Fruit fly (Drosophila melanogaster) ovary, adult (tissue): ENCODE measurements around the gene twe.

Experiments used
- CG17801 ChIP-seq: fragments of 200-800 bp; optimal IDR thresholded peaks from 2 replicates; lab custom pipeline; 2019; ENCODE audit warnings: missing biosample characterization, mild to moderate bottlenecking, missing genetic modification characterization, moderate library complexity; ENCODE audit not compliant: partially characterized antibody

The twe gene

DNA sequence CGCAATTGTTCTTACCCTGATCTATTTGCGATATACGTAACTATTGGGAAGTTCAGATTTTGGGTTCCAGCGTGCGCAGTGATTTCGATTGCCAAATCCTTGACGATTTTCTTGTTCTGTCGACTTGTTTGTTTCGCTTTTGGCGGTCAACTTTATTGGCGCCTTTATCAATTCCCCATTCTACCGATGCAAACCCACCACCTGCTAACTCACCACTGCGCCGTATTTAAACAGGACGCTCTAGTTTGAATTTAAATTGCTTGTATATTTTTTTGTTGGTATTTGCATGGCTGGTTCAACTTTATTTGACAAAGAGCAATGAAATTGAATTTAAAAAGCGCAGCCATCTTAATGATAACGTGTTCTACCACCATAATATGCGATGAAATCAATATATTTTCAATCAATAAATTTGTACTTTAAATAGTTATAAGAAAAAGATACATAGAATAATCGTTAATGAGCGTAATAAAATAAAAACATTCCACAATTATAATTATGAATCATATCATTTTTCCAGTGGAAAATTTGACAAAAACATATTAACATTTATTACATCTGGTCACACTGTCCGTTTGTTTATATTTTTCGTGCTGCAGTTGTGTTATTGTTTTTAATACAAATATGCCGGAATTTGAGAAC is at the start of gene twe, which contains the start of gene CG4935:
twe (minus strand) TSS at position 302 of the 642 bp plus-strand sequence.
CG4935 (plus strand) TSS at position 566 of the 642 bp plus-strand sequence.
- TF ChIP-seq CG17801 (GFP tag; lab: Kevin White, UChicago), result no peak

DNA sequence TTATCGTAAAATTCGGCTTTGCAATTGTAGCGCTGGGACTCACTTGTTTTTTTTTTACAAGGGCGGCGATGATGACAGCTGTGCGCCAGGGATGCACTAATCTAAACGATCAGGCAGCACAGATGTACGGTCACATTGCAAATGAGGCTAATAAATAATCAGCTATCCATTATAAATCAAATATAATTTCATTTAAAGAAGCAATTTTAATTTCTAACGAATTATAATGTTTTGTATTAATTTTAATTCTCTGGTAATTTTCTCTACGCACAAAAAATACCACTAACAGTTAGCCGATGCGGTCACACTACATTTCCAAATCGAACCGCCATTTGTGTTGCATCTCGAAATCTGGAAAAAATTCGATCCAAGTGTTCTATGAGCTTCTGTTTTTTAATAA is 49.0 kb upstream of the twe start, which contains the start of the genes cni and fzy:
cni (minus strand) TSS at position 79 of the 400 bp plus-strand sequence.
fzy (plus strand) TSS at position 309 of the 400 bp plus-strand sequence.
- TF ChIP-seq CG17801 (GFP tag; lab: Kevin White, UChicago), result peak; percentile 23

DNA sequence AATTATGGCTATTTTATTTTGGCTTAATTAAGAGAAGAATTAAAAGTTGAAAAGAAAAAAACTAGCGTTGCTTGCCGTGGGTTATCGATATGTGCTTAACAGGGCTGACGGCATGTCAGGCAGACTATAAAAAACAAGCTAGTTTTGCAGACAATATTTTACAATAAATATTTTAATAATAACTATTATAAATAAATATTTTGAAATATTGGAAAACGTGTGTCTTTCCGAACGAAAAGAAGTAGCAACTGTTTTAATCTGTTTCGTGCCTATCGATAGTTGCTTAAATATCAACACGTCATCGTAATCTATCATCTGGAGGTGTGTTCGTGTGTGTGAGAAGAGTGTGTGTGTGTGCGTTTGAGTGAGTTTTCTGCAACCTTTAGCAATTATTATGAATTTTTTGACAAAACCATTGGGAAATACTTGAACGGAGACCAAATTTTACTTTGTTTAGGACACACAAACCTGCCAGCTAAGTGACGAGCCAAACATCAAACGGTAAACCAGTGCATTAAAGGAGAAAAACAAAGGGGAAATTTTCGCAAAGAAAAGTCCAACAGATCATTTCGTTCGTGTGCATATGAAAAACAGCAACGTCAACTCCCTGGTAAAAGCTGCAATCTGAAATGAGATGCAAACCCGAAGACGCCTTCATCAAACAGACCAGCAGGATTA is 45.5 kb upstream of the twe start, which contains the start of the genes CG5861 and Syx5:
CG5861 (minus strand) TSS at position 273 of the 678 bp plus-strand sequence.
Syx5 (plus strand) TSS at position 321 of the 678 bp plus-strand sequence.
- TF ChIP-seq CG17801 (GFP tag; lab: Kevin White, UChicago), result peak; percentile 84

DNA sequence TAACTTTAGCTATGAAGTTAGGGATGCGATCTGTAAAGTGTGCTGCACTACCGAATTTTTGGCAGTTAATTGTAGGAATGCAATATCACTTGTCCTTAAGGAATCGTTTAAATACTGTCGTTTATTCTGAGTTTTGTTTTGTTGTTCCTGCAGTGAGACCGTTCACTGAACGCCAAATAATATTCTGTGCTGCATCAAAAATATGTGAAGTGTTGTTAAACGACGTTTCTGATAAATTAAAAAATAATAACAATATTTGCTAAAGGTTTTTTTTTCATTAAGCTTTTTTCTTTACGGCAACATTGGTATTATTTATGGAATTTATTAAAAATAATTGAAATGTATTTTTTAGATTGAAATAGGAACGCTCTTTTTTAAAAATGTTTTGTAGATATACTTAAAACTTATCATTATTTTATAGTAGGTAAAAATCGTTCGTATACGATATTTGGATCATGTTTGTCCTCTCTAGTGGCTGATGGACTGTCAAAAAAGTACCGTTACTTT is 41.1 kb upstream of the twe start, which contains the start of gene GMF:
GMF (minus strand) TSS at position 182 of the 507 bp plus-strand sequence.
- peak; percentile 51 for TF ChIP-seq CG17801 (GFP tag; lab: Kevin White, UChicago)

DNA sequence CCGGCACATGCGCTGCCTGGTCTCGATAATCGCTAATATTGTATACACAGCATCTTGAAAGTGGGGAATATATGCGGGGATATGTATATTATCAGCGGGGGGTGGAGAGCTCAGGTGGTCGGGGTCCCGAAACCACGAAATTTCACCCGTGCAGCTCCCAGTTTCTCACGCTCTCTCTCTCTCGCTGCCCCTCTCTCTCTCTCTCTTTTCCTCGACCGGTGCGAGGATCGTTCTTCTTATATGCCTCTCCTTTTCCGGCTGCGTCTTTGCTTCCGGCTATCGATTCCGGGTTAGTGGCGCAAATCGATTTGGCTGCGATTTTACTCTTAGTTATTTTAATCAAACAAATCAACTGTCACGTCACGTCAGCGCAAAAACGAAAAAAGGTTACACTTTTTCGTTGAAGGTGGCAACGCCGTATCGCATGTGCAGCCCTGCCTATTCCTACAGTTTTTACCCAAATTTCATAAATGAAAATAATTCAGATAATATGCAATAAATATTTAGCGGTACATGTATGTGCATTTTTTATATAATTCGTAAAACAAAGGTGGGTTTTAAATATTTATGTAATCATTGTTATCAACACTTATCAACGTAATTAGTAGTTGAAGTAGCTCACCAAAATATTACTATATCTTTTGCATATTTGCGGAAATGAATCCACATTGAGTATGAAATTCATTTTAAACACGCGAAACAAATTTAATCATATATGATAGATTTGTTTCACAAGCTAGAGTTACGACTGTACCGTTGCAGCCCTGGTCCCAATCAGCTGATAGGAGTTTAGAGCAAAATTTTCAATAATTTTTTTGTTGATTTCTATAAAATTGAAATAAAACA is 38.0 kb upstream of the twe start, which contains the start of the genes heix and CG17328:
heix (minus strand) TSS at position 393 of the 846 bp plus-strand sequence.
CG17328 (plus strand) TSS at position 478 of the 846 bp plus-strand sequence.
- peak; percentile 55 for TF ChIP-seq CG17801 (GFP tag; lab: Kevin White, UChicago)

dm6 chr2L:16293703-16294233 is 32.1 kb upstream of the twe start, which contains the start of gene Cyp303a1:
Gene Cyp303a1 (plus strand): TSS chr2L:16294183.
- TF ChIP-seq CG17801 (GFP tag; lab: Kevin White, UChicago), result no peak

DNA sequence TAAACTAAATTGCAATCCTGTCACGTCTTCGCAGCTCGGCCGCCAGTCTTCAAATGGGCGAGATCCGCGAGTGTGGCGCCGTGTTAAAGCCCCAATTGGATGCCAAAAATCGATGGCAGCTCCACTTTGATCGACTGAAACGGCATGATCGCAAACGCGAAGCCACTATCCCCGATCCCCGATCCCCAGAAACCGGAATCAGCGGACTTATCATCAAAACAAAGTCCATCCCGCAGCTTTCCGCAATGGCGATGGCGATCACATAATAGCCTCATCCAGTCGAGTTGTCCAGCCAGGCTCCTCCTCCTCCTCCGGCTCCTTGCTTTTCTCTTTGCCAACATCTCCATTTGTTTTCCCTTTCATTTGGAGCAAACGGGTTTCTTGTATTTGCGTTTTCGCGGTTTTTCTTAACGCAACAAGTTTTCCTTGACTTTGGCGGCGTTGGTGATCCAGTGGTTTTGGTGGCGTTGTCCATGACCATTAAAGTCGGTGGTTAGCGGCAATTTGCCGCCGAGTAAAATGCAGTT is 31.4 kb upstream of the twe start, which contains the start of gene CG13258:
CG13258 (minus strand) TSS at position 51 of the 527 bp plus-strand sequence.
- no peak for TF ChIP-seq CG17801 (GFP tag; lab: Kevin White, UChicago)

DNA sequence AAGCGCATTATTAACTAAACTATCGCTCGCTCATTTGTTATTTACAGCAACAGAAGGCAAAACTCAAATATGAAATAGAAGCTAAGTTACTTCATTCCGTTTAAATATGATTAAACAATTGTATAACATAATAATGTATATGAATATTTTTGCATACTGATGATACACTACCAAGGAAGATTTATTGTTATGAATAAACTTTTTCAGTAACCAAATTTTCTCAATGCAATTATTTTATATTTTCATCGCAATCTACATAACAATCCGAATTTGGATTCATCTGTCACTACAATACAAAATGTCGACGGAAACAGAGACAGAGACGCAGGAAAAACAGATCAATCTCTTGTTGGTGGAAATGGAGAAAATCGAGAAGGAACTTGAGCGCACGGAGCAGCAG is 29.3 kb upstream of the twe start, which contains the start of gene CG17329:
CG17329 (plus strand) TSS at position 301 of the 400 bp plus-strand sequence.
- no peak for TF ChIP-seq CG17801 (GFP tag; lab: Kevin White, UChicago)

dm6 chr2L:16288393-16288731 is 26.7 kb upstream of the twe start:
- TF ChIP-seq CG17801 (GFP tag; lab: Kevin White, UChicago), result no peak

dm6 chr2L:16287602-16288392 is 26.1 kb upstream of the twe start, which contains the start of the genes crp and pkaap:
Gene crp (minus strand): TSS chr2L:16287730.
Gene pkaap (plus strand): TSS chr2L:16288290.
- peak; percentile 71 for TF ChIP-seq CG17801 (GFP tag; lab: Kevin White, UChicago)

- no peak for TF ChIP-seq CG17801 (GFP tag; lab: Kevin White, UChicago)
These were observed 25.4 kb upstream of the twe start for dm6 chr2L:16287006-16287601.

DNA sequence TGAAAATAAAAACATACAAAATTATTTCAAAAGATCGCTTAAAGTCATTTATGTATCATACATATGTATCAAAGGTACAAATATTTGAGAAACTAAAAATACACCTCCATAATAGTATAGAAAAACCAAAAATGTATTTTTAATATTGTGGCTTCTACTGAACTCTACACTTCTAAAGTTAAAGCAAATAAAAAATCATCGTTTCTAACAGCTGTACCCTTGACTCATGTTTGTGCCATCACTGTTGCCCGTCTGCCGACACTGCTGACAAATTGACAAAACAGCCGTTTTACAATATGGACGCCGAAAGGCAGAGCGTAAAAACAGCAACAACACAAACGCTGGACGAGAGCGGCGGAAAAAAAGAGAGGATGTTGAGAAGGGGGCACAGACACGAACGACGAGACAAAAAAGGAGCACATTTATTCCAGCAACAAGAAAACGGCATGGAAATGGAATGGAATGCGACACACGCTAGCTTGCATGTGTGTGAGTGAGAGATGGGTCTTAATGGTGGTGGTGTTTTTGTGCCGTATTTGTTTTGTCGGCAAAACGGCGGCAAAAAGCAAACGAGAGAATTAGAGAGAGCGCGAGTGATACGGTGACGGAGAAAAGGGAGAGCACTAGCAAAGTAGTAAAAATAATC is 24.8 kb upstream of the twe start:
- peak; percentile 44 for TF ChIP-seq CG17801 (GFP tag; lab: Kevin White, UChicago)
